Comparison of ENCODE assay signal across 2 worm cellular contexts in genomic region chrII:11637189-11637754, ce11.
TF ChIP-seq lines count a peak whose summit lies in the region.

No protein-coding gene starts in this region.

TF ChIP-seq in whole organism, L1 larva, 84 proteins besides CTCF, POLR2A, EP300 and RAD21 (continued from another document):
- no peak for TF ChIP-seq zag-1 (tag; optimal IDR thresholded peaks at IDR 0.05; lab: Kevin White, UChicago)
- TF ChIP-seq pag-3 (tag; optimal IDR thresholded peaks at IDR 0.05; lab: Kevin White, UChicago; ENCODE audit: borderline replicate concordance, insufficient read depth) = no peak
- no peak for TF ChIP-seq nhr-85 (tag; lab: Kevin White, UChicago)
- peak; percentile 9 for TF ChIP-seq xbp-1 (tag; optimal IDR thresholded peaks at IDR 0.05; lab: Kevin White, UChicago)
- peak; percentile 28 for TF ChIP-seq nhr-19 (GFP tag; conservative IDR thresholded peaks at IDR 0.05; lab: Robert Waterston, UW)
- TF ChIP-seq snu-23 (GFP tag; optimal IDR thresholded peaks at IDR 0.05; lab: Kevin White, UChicago) = peak; percentile 30
- peak; percentile 44 for TF ChIP-seq unc-86 (tag; optimal IDR thresholded peaks at IDR 0.05; lab: Kevin White, UChicago)
- no peak for TF ChIP-seq elt-3 (tag; optimal IDR thresholded peaks at IDR 0.05; lab: Kevin White, UChicago)
- TF ChIP-seq egl-13 (tag; optimal IDR thresholded peaks at IDR 0.05; lab: Kevin White, UChicago) = peak; percentile 40
- TF ChIP-seq ztf-4 (tag; optimal IDR thresholded peaks at IDR 0.05; lab: Kevin White, UChicago) = peak; percentile 83
- TF ChIP-seq lin-35 (GFP tag; optimal IDR thresholded peaks at IDR 0.05; lab: Kevin White, UChicago) = no peak
- TF ChIP-seq nhr-90 (tag; optimal IDR thresholded peaks at IDR 0.05; lab: Kevin White, UChicago; ENCODE audit: poor library complexity) = peak; percentile 67
- no peak for TF ChIP-seq skn-1 (tag; optimal IDR thresholded peaks at IDR 0.05; lab: Kevin White, UChicago)
- TF ChIP-seq ztf-11 (tag; optimal IDR thresholded peaks at IDR 0.05; lab: Kevin White, UChicago) = peak in 1 of 2 experiments; percentile 35
- TF ChIP-seq jun-1 (tag; optimal IDR thresholded peaks at IDR 0.05; lab: Kevin White, UChicago) = peak; percentile 17
- no peak for TF ChIP-seq ceh-63 (GFP tag; optimal IDR thresholded peaks at IDR 0.05; lab: Kevin White, UChicago)
- TF ChIP-seq fkh-4 (tag; optimal IDR thresholded peaks at IDR 0.05; lab: Kevin White, UChicago; ENCODE audit: borderline replicate concordance) = no peak
- no peak for TF ChIP-seq ces-1 (GFP tag; optimal IDR thresholded peaks at IDR 0.05; lab: Kevin White, UChicago)
- peak; percentile 48 for TF ChIP-seq nhr-47 (tag; optimal IDR thresholded peaks at IDR 0.05; lab: Kevin White, UChicago)
- peak; percentile 10 for TF ChIP-seq blmp-1 (tag; optimal IDR thresholded peaks at IDR 0.05; lab: Kevin White, UChicago)
- no peak for TF ChIP-seq ets-5 (GFP tag; IDR thresholded peaks at IDR 0.05; lab: Robert Waterston, UW)
- peak; percentile 75 for TF ChIP-seq aly-2 (tag; optimal IDR thresholded peaks at IDR 0.05; lab: Kevin White, UChicago)
- TF ChIP-seq zip-4 (GFP tag; optimal IDR thresholded peaks at IDR 0.05; lab: Kevin White, UChicago) = peak; percentile 24
- TF ChIP-seq swsn-7 (tag; optimal IDR thresholded peaks at IDR 0.05; lab: Kevin White, UChicago) = peak; percentile 17
- peak; percentile 5 for TF ChIP-seq nhr-77 (tag; optimal IDR thresholded peaks at IDR 0.05; lab: Kevin White, UChicago)
- TF ChIP-seq ama-1 (optimal IDR thresholded peaks at IDR 0.05; lab: Kevin White, UChicago) = peak; percentile 79

TF ChIP-seq in whole organism, L3 larva, 47 proteins besides CTCF, POLR2A, EP300 and RAD21 (continued from another document):
- peak; percentile 43 for TF ChIP-seq nhr-77 (tag; optimal IDR thresholded peaks at IDR 0.05; lab: Kevin White, UChicago)
- peak; percentile 2 for TF ChIP-seq ama-1 (optimal IDR thresholded peaks at IDR 0.05; lab: Kevin White, UChicago)
- no peak for TF ChIP-seq ztf-11 (tag; optimal IDR thresholded peaks at IDR 0.05; lab: Kevin White, UChicago)
- peak; percentile 82 for TF ChIP-seq ztf-4 (tag; optimal IDR thresholded peaks at IDR 0.05; lab: Kevin White, UChicago)
- peak; percentile 1 for TF ChIP-seq nhr-67 (tag; optimal IDR thresholded peaks at IDR 0.05; lab: Kevin White, UChicago)
- TF ChIP-seq ceh-28 (tag; optimal IDR thresholded peaks at IDR 0.05; lab: Kevin White, UChicago) = peak; percentile 29
- TF ChIP-seq elt-1 (tag; optimal IDR thresholded peaks at IDR 0.05; lab: Kevin White, UChicago) = no peak
- no peak for TF ChIP-seq ZK546.5 (tag; optimal IDR thresholded peaks at IDR 0.05; lab: Kevin White, UChicago)
- peak; percentile 30 for TF ChIP-seq tbx-2 (tag; optimal IDR thresholded peaks at IDR 0.05; lab: Kevin White, UChicago)
